Worm (Caenorhabditis elegans): ENCODE data around the gene B0478.3.

Gene B0478.3

DNA sequence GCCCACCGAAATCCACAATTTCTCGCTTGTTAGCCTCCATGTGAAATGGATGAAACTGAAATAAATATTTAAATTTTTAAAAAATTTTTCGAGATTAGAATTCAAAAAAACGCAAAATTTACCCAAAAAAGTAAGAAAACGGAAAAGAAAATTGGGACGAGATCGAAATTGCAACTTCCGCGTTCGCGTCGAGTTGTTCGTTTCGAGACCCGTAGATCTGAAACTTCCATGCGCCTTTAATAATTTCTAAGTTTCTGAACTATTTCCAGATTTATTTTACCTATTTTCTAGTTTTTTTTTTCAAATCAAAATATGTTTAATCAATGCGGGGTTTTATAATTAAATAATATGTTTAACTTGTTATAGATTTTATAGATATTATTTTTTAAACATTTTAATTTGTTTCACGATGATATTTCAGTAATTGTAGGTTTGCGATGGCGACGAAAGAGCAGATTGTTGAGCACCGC is 12.7 kb upstream of the B0478.3 start, which contains the start of the genes pgl-1 and him-3:
TSS of gene pgl-1 (minus strand) at position 230 of the 470 bp plus-strand sequence.
TSS of gene him-3 (plus strand) at position 420 of the 470 bp plus-strand sequence.
- TF ChIP-seq B0310.2 (tag; optimal IDR thresholded peaks at IDR 0.05) (no peak), ceh-13 (GFP tag; optimal IDR thresholded peaks at IDR 0.05) (no peak), hmbx-1 (tag; optimal IDR thresholded peaks at IDR 0.05) (no peak), hmg-4 (GFP tag; optimal IDR thresholded peaks at IDR 0.05) (no peak), hnd-1 (tag; optimal IDR thresholded peaks at IDR 0.05) (no peak), F13C5.2 (tag; optimal IDR thresholded peaks at IDR 0.05) (no peak), ceh-36 (tag; optimal IDR thresholded peaks at IDR 0.05) (no peak), tbx-37 (GFP tag; conservative IDR thresholded peaks at IDR 0.05) (no peak), aly-1 (tag; optimal IDR thresholded peaks at IDR 0.05) (no peak), scrt-1 (GFP tag; IDR thresholded peaks at IDR 0.05) (no peak), pes-1 (GFP tag; IDR thresholded peaks at IDR 0.05) (no peak)

DNA sequence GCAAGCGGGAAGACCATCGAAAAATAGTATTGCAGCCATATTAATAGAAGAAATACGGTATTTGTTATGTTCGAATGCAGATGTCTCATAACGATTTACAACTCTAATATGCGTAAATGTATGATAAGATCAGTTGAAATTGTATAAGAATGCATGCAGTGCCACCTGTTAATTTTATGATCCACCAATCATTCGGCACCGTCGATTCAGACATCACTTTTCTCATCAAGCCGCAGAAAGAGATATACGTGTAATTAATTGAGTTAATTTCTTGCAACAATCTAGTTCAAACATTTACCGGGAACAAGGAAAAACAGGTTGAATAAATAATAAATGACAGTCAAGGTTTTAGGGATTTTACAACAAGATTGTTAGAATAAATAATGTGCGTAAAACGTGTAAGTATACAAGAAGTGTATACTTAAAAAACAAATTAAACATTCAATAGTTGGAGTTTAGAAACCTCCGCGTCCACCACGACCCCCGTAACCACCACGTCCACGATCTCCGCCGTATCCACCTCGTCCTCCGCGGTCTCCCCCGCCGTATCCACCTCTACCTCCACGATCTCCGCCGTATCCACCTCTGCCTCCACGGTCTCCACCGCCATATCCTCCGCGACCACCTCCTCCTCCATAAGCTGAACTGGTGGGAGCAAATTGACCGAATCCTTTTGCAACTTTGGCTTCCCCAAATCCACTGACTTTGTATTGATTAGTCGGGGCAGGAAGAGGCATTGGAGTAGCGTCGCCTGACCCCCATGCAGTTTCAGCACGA is 9.9 kb upstream of the B0478.3 start:
- TF ChIP-seq tbx-37 (GFP tag; conservative IDR thresholded peaks at IDR 0.05): no peak
- TF ChIP-seq B0310.2 (tag; optimal IDR thresholded peaks at IDR 0.05): no peak
- no peak for TF ChIP-seq hmbx-1 (tag; optimal IDR thresholded peaks at IDR 0.05)
- TF ChIP-seq aly-1 (tag; optimal IDR thresholded peaks at IDR 0.05): no peak
- no peak for TF ChIP-seq pes-1 (GFP tag; IDR thresholded peaks at IDR 0.05)
- TF ChIP-seq ama-1 (optimal IDR thresholded peaks at IDR 0.05): no peak
- no peak for TF ChIP-seq ets-7 (tag; optimal IDR thresholded peaks at IDR 0.05)
- no peak for TF ChIP-seq ceh-13 (GFP tag; optimal IDR thresholded peaks at IDR 0.05)
- TF ChIP-seq flt-1 (GFP tag; IDR thresholded peaks at IDR 0.05): no peak
- no peak for TF ChIP-seq scrt-1 (GFP tag; IDR thresholded peaks at IDR 0.05)
- no peak for TF ChIP-seq sea-1 (GFP tag; conservative IDR thresholded peaks at IDR 0.05)
- no peak for TF ChIP-seq F13C5.2 (tag; optimal IDR thresholded peaks at IDR 0.05)
- no peak for TF ChIP-seq tra-4 (tag; optimal IDR thresholded peaks at IDR 0.05)
- TF ChIP-seq hnd-1 (tag; optimal IDR thresholded peaks at IDR 0.05): no peak
- no peak for TF ChIP-seq hmg-4 (GFP tag; optimal IDR thresholded peaks at IDR 0.05)
- TF ChIP-seq ceh-36 (tag; optimal IDR thresholded peaks at IDR 0.05): no peak
- no peak for TF ChIP-seq tbx-11 (GFP tag; IDR thresholded peaks at IDR 0.05)

DNA sequence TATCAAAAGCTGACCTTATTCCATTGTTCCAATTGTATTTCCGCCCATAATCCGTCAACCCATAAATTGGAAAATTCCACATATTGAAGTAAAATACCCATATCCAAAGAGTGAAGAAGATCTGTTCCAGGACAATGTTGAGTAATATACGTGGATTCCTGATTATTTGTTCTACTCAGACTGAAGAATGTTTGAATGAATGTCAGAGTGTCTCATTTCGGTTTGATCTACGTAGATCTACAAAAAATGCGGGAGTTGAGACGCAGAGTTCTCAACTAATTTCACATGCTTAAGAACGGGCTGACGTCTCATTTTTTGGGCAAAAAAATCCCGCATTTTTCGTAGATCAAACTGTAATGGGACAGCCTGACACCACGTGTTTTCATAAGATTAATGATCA is 8.0 kb upstream of the B0478.3 start, which contains the start of gene nhr-249:
TSS of gene nhr-249 (minus strand) at position 101 of the 400 bp plus-strand sequence.
- no peak for TF ChIP-seq B0310.2 (tag; optimal IDR thresholded peaks at IDR 0.05)

DNA sequence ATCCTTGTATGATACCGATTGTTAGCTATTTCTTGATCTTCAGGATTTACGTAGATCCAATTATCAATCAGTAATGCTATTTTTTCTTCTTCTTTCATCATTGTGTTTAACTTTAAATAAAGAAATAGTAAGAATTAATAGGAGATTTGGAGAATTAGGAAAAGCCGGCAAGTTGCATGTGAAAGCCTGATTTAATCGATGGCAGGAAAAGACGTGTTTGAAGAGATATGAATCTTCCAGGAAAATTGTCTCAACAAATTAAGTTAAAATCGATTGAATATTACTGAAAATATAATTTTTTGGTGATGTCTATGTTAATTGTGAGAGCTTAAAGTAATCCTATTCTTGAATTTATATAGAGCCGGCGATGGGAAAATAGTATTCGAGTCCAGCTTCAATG is 6.8 kb upstream of the B0478.3 start, which contains the start of gene ZK381.62:
TSS of gene ZK381.62 (minus strand) at position 101 of the 400 bp plus-strand sequence.
- TF ChIP-seq F13C5.2 (tag; optimal IDR thresholded peaks at IDR 0.05) (no peak), ceh-36 (tag; optimal IDR thresholded peaks at IDR 0.05) (no peak), scrt-1 (GFP tag; IDR thresholded peaks at IDR 0.05) (no peak), ama-1 (optimal IDR thresholded peaks at IDR 0.05) (no peak), hnd-1 (tag; optimal IDR thresholded peaks at IDR 0.05) (no peak), hmg-4 (GFP tag; optimal IDR thresholded peaks at IDR 0.05) (no peak), ets-7 (tag; optimal IDR thresholded peaks at IDR 0.05) (no peak), ceh-13 (GFP tag; optimal IDR thresholded peaks at IDR 0.05) (no peak), aly-1 (tag; optimal IDR thresholded peaks at IDR 0.05) (no peak), tra-4 (tag; optimal IDR thresholded peaks at IDR 0.05) (no peak), hmbx-1 (tag; optimal IDR thresholded peaks at IDR 0.05) (no peak)

DNA sequence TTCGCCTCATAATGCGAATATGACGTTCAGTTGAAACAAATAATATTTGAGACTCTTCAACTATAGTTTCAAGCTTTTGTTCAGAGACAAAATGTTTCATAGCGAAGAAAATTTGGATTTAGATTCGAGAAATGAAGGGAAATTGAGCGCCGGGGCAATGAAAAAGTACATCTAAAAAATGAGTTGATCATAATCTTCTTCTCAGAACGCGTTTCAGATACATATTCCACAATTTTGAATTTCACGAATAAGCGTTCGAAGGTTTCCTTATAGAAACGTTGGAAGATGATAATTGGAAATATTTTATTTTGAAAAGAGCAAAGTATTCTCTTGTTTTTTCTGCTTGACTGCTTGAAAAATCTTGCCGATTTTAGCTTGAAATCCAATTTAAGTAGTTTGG is 5.9 kb upstream of the B0478.3 start, which contains the start of gene ZK381.8:
TSS of gene ZK381.8 (minus strand) at position 101 of the 400 bp plus-strand sequence.
- TF ChIP-seq B0310.2 (tag; optimal IDR thresholded peaks at IDR 0.05): no peak
- no peak for TF ChIP-seq tra-4 (tag; optimal IDR thresholded peaks at IDR 0.05)
- TF ChIP-seq tbx-37 (GFP tag; conservative IDR thresholded peaks at IDR 0.05): no peak
- no peak for TF ChIP-seq scrt-1 (GFP tag; IDR thresholded peaks at IDR 0.05)
- TF ChIP-seq hmg-4 (GFP tag; optimal IDR thresholded peaks at IDR 0.05): no peak

DNA sequence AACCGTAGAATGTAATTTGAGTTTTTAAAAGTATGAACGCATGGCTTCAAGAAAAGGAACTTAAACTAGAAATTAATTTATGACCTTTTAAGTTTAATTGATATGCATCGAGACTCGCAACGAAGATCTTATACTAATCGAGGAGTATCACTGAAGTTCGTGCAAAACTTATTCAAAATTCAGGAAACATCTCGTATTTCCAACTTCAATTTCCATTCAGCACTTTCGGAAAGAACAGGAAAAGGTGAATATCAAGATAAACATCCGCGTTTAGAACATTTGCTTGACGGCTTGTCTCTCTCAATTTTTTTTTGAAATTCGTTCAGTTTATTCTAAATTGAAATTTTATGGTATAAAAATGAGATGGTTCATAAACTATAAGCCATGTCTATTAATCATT is 784 bp upstream of the B0478.3 start, which contains the start of gene ZK381.2:
TSS of gene ZK381.2 (plus strand) at position 301 of the 400 bp plus-strand sequence.
- TF ChIP-seq ama-1 (optimal IDR thresholded peaks at IDR 0.05) (no peak), ets-7 (tag; optimal IDR thresholded peaks at IDR 0.05) (no peak), hmg-4 (GFP tag; optimal IDR thresholded peaks at IDR 0.05) (no peak), tbx-11 (GFP tag; IDR thresholded peaks at IDR 0.05) (no peak), aly-1 (tag; optimal IDR thresholded peaks at IDR 0.05) (no peak), scrt-1 (GFP tag; IDR thresholded peaks at IDR 0.05) (no peak), hnd-1 (tag; optimal IDR thresholded peaks at IDR 0.05) (no peak), flt-1 (GFP tag; IDR thresholded peaks at IDR 0.05) (no peak), sea-1 (GFP tag; conservative IDR thresholded peaks at IDR 0.05) (no peak), B0310.2 (tag; optimal IDR thresholded peaks at IDR 0.05) (no peak), F13C5.2 (tag; optimal IDR thresholded peaks at IDR 0.05) (no peak), hmbx-1 (tag; optimal IDR thresholded peaks at IDR 0.05) (no peak), pes-1 (GFP tag; IDR thresholded peaks at IDR 0.05) (no peak)

DNA sequence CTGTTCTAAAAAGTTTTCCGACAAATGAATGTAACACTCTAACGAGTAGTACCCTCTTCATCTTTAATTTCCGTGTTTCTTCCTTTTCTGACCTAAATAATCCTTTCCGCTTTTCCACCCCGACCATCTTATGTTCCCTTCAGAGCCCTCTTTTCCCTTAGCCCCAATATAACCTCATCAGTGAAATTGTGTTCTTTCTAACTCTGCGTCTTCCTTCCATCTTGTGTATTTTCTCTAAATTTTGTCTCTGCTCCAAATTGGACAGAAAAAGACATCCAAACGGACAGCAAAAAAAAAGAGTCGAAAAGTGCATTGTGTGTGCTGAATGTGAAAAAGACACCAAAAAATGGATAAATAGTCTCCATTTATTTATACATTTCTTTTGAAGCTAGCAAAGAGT is 4.9 kb downstream of the B0478.3 start:
- TF ChIP-seq sea-1 (GFP tag; conservative IDR thresholded peaks at IDR 0.05): no peak

DNA sequence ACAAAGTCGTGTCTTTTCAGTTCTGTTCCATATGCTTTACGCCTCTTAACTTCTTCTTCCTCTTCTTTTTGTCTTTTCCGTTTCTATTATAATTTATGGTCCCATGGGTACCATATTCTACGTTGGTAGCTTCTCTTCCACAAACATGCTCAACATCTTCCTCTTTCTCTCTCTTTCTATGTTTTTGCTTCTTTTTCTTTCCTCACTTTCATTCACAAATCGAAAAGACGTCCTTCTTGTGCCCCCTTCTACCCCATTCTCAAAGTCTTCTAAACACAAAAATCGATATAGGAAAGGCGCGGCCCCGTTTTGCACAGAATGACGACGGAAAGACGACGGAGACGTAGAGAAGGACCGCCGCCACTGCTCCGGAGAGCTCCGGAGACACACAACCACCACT is 5.7 kb downstream of the B0478.3 start:
- TF ChIP-seq tra-4 (tag; optimal IDR thresholded peaks at IDR 0.05) (no peak), pes-1 (GFP tag; IDR thresholded peaks at IDR 0.05) (no peak), ama-1 (optimal IDR thresholded peaks at IDR 0.05) (no peak)
